Fruit fly (Drosophila melanogaster): ENCODE measurements around the gene sdk.
"Not testable (repeated sequence)": the region's sequence is repeated elsewhere in the genome, so short reads cannot be mapped to it uniquely, and the experiment has no call there.

The sdk gene

DNA sequence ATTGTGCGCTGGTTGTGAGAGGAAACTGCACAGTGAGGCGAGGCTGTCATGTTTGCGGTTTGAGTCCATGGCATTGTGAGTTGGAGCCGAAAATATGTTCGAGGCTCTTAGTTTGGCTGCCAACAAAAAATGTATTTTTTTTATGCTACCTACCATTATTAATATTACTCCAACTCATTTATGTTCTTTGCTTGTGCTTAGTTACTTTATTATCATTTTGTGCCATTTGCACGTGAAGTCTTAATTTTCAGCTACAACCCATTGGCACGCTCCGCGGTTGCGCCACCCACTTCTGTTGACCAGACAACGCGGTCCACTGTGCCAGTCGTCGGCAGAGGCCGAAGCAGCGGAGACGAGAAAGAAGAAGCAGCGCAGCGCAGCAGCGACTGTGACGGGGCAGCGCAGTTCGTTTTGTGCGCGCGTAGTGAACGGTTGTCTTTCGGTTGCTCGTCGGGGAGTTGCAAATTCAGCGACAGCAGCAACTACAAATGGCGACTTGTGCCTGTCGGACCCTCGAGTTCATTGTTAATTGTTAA, at the start of gene sdk:
Gene sdk, plus strand, starts transcription at position 398 of the 536 bp plus-strand sequence.
- TF ChIP-seq ttk (optimal IDR thresholded peaks at IDR 0.05) (no peak), Myc (optimal IDR thresholded peaks at IDR 0.05) (no peak), Sin3A (optimal IDR thresholded peaks at IDR 0.05) (no peak), insv (optimal IDR thresholded peaks at IDR 0.05) (no peak), psq (optimal IDR thresholded peaks at IDR 0.05) (no peak), h (optimal IDR thresholded peaks at IDR 0.05) (no peak)

DNA sequence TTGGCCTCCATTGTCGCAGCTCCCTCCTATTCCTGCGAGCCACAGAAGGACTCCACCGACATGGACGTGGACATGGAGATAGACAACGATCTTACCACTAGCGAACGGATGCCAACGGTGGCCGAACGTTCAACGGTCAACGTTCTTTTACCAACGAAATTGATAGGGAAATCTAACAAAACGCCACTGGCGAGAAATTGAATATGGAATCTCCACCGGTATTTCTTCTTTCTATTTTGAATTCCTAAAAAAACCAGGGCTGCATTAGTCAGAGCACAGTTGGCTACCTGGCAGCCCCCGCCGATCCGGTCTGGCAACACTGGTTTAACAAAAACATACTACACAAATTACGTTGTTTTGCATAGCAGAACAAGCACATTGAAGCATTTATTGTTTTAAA, 42.2 kb upstream of the sdk start, which contains the start of gene CG13367:
Gene CG13367, plus strand, starts transcription at position 301 of the 400 bp plus-strand sequence.
- not testable (repeated sequence) for TF ChIP-seq psq, h, ttk (optimal IDR thresholded peaks at IDR 0.05)

DNA sequence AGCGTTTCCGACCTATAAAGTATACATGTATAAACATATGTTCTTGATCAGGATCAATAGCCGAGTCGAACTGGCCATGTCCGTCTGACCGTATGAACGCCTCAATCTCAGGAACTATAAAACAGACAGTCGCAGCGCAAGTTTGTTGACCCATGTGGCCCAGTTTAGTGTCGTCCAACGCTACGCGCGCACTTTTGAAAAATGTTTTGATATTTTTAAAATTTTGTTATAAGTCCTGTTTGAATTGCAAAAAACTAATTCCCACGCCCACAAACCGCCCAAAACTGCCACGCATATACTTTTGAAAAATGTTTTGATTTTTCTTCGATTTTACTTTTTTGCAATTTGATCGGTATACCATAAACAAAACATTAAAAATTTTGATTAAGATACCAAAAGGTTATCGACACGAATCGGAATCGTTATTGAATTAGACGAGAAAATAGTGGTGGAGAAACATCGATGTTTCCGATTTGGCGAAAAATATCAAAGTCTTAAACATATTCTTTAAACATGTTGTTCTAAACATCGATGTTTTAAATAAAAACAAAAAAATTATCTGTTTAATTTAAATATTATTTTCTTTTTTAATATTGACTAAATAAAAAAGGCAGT, 40.1 kb upstream of the sdk start:
- TF ChIP-seq Sin3A (optimal IDR thresholded peaks at IDR 0.05) (no peak), h (optimal IDR thresholded peaks at IDR 0.05) (no peak), psq (optimal IDR thresholded peaks at IDR 0.05) (no peak), Myc (optimal IDR thresholded peaks at IDR 0.05) (no peak), ttk (optimal IDR thresholded peaks at IDR 0.05) (no peak), insv (optimal IDR thresholded peaks at IDR 0.05) (no peak)

dm6 chrX:647056-647627, 39.5 kb upstream of the sdk start, which contains the start of gene Roc1a:
Gene Roc1a, plus strand, starts transcription at chrX:647304.
- TF ChIP-seq Myc (optimal IDR thresholded peaks at IDR 0.05) (no peak), psq (optimal IDR thresholded peaks at IDR 0.05) (no peak), Sin3A (optimal IDR thresholded peaks at IDR 0.05) (no peak), ttk (optimal IDR thresholded peaks at IDR 0.05) (no peak), h (optimal IDR thresholded peaks at IDR 0.05) (no peak), insv (optimal IDR thresholded peaks at IDR 0.05) (no peak)

DNA sequence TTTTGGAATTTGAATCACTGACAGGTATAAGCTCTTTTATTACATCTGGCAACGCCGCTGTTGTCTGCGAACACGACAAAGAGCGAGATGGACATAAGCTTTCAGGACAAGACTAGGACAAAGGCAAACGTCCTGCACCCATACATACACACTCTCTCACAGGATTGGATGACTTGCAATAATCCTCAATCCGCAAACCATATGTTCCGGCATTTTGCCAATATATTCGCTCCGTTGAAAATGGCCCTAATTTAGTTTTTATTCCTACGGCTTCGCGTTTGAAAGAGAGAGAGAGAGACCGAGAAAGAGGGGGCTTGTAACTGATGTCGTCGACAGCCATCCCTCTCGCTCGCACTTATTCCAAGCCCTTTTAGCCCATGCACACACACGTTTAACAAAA, 32.4 kb upstream of the sdk start:
- TF ChIP-seq ttk (optimal IDR thresholded peaks at IDR 0.05) (no peak), insv (optimal IDR thresholded peaks at IDR 0.05) (no peak), Sin3A (optimal IDR thresholded peaks at IDR 0.05) (no peak), Myc (optimal IDR thresholded peaks at IDR 0.05) (no peak), h (optimal IDR thresholded peaks at IDR 0.05) (no peak), psq (optimal IDR thresholded peaks at IDR 0.05) (no peak)

dm6 chrX:654949-655348, 31.7 kb upstream of the sdk start:
- TF ChIP-seq Sin3A (optimal IDR thresholded peaks at IDR 0.05) (no peak), h (optimal IDR thresholded peaks at IDR 0.05) (no peak), psq (optimal IDR thresholded peaks at IDR 0.05) (no peak)

- TF ChIP-seq insv (optimal IDR thresholded peaks at IDR 0.05): no peak
- TF ChIP-seq h (optimal IDR thresholded peaks at IDR 0.05): no peak
- no peak for TF ChIP-seq ttk (optimal IDR thresholded peaks at IDR 0.05)
- no peak for TF ChIP-seq Myc (optimal IDR thresholded peaks at IDR 0.05)
- no peak for TF ChIP-seq psq (optimal IDR thresholded peaks at IDR 0.05)
- no peak for TF ChIP-seq Sin3A (optimal IDR thresholded peaks at IDR 0.05)
Measured at dm6 chrX:655492-656379, 30.9 kb upstream of the sdk start, which contains the start of the genes Hmt4-20 and SkpA. Gene Hmt4-20, minus strand, starts transcription at chrX:656033. Gene SkpA, plus strand, starts transcription at chrX:656114.

dm6 chrX:656380-656925, 30.2 kb upstream of the sdk start:
- no peak for TF ChIP-seq psq (optimal IDR thresholded peaks at IDR 0.05)
- TF ChIP-seq insv (optimal IDR thresholded peaks at IDR 0.05): no peak
- TF ChIP-seq h (optimal IDR thresholded peaks at IDR 0.05): no peak
- no peak for TF ChIP-seq ttk (optimal IDR thresholded peaks at IDR 0.05)
- TF ChIP-seq Sin3A (optimal IDR thresholded peaks at IDR 0.05): no peak
- no peak for TF ChIP-seq Myc (optimal IDR thresholded peaks at IDR 0.05)

DNA sequence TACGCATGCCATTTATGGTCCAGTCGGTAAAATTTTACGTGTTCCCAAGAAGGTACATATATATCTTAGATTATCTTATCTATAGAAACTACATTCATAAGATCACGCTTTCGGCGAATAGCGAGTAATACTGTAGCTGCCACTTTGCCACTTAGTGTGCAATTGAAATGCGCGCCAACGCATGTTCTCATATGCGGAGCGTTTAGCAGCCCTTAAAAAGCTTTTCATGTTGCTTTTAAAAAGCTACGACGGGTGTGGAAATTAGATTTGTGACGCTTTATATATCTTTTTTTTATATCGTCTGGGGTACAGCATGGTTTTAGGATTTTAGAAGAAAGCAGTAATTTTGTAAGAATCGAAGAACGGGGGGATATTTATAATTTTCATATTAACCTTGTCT, 28.6 kb upstream of the sdk start:
- no peak for TF ChIP-seq insv (optimal IDR thresholded peaks at IDR 0.05)
- TF ChIP-seq psq (optimal IDR thresholded peaks at IDR 0.05): no peak
- no peak for TF ChIP-seq Sin3A (optimal IDR thresholded peaks at IDR 0.05)
- TF ChIP-seq ttk (optimal IDR thresholded peaks at IDR 0.05): no peak
- no peak for TF ChIP-seq h (optimal IDR thresholded peaks at IDR 0.05)
- no peak for TF ChIP-seq Myc (optimal IDR thresholded peaks at IDR 0.05)

dm6 chrX:678503-678902, 8.1 kb upstream of the sdk start:
- TF ChIP-seq insv (optimal IDR thresholded peaks at IDR 0.05): no peak
- no peak for TF ChIP-seq h (optimal IDR thresholded peaks at IDR 0.05)
- no peak for TF ChIP-seq Myc (optimal IDR thresholded peaks at IDR 0.05)
- no peak for TF ChIP-seq ttk (optimal IDR thresholded peaks at IDR 0.05)
- TF ChIP-seq psq (optimal IDR thresholded peaks at IDR 0.05): no peak
- no peak for TF ChIP-seq Sin3A (optimal IDR thresholded peaks at IDR 0.05)

dm6 chrX:687330-688078, 870 bp downstream of the sdk start:
- no peak for TF ChIP-seq Myc (optimal IDR thresholded peaks at IDR 0.05)

Measured in Kc167 (cell line).